Fruit fly (Drosophila melanogaster) whole organism: ENCODE data around the gene CG13893.
A peak's percentile ranks its signal among the peaks of the same experiment; 100 is the strongest.

Source experiments
- CG8478 ChIP-seq: fragments of >200 bp; optimal IDR thresholded peaks from 2 replicates; lab custom pipeline; 2018; ENCODE audit warnings: inconsistent platforms
- Dll ChIP-seq: fragments of >200 bp; optimal IDR thresholded peaks from 2 replicates; lab custom pipeline; 2017
- EcR ChIP-seq, 2 experiments: fragments of >200 bp; optimal IDR thresholded peaks; 2 replicates each; lab custom pipeline; 2017; ENCODE audit warnings: missing biosample characterization in 2 of 2, missing genetic modification characterization in 2 of 2, missing genetic modification reagents in 2 of 2
- pan ChIP-seq: fragments of >200 bp; optimal IDR thresholded peaks from 2 replicates; lab custom pipeline; 2017
- psq ChIP-seq: fragments of >200 bp; optimal IDR thresholded peaks from 2 replicates; lab custom pipeline; 2017
- usp ChIP-seq: fragments of >200 bp; optimal IDR thresholded peaks from 2 replicates; lab custom pipeline; 2017; ENCODE audit warnings: missing biosample characterization, missing genetic modification characterization, mixed read lengths

CG13893 gene

dm6 chr3L:622357-622834 lies 18.6 kb upstream of the CG13893 start:
- TF ChIP-seq pan (no peak), EcR (GFP tag; optimal IDR thresholded peaks at IDR 0.05; lab: Kevin White, UChicago) (no peak), psq (no peak), CG8478 (no peak), usp (GFP tag; lab: Kevin White, UChicago) (no peak)

dm6 chr3L:621097-621967 lies 17.5 kb upstream of the CG13893 start:
- TF ChIP-seq Dll (lab: Kevin White, UChicago), result peak; percentile 48
- no peak for TF ChIP-seq CG8478

dm6 chr3L:619427-620308 lies 15.9 kb upstream of the CG13893 start:
- TF ChIP-seq psq, result no peak
- TF ChIP-seq usp (GFP tag; lab: Kevin White, UChicago), result no peak
- TF ChIP-seq CG8478, result no peak
- TF ChIP-seq pan, result peak; percentile 86

- TF ChIP-seq Dll (lab: Kevin White, UChicago), result peak; percentile 55
- TF ChIP-seq EcR (GFP tag; optimal IDR thresholded peaks at IDR 0.05; lab: Kevin White, UChicago), result peak in 1 of 2 experiments; percentile 85
- no peak for TF ChIP-seq psq
These were observed 14.8 kb upstream of the CG13893 start for dm6 chr3L:618347-619272.

dm6 chr3L:617926-618325 lies 14.1 kb upstream of the CG13893 start:
- TF ChIP-seq psq, result no peak
- no peak for TF ChIP-seq usp (GFP tag; lab: Kevin White, UChicago)
- TF ChIP-seq pan, result no peak
- TF ChIP-seq CG8478, result no peak
- TF ChIP-seq EcR (GFP tag; optimal IDR thresholded peaks at IDR 0.05; lab: Kevin White, UChicago), result no peak
- TF ChIP-seq Dll (lab: Kevin White, UChicago), result no peak

- TF ChIP-seq CG8478 (peak; percentile 15), Dll (lab: Kevin White, UChicago) (peak; percentile 77), usp (GFP tag; lab: Kevin White, UChicago) (no peak), pan (no peak)
These were observed 12.8 kb upstream of the CG13893 start for dm6 chr3L:616482-617148.

dm6 chr3L:616099-616481 lies 12.3 kb upstream of the CG13893 start:
- TF ChIP-seq pan (no peak), EcR (GFP tag; optimal IDR thresholded peaks at IDR 0.05; lab: Kevin White, UChicago) (no peak), CG8478 (no peak), psq (no peak), usp (GFP tag; lab: Kevin White, UChicago) (no peak), Dll (lab: Kevin White, UChicago) (no peak)

dm6 chr3L:615425-616046 lies 11.7 kb upstream of the CG13893 start:
- TF ChIP-seq EcR (GFP tag; optimal IDR thresholded peaks at IDR 0.05; lab: Kevin White, UChicago) (no peak), CG8478 (no peak), Dll (lab: Kevin White, UChicago) (no peak)

dm6 chr3L:614751-615424 lies 11.1 kb upstream of the CG13893 start:
- TF ChIP-seq pan (no peak), CG8478 (no peak), Dll (lab: Kevin White, UChicago) (no peak), usp (GFP tag; lab: Kevin White, UChicago) (no peak)

- TF ChIP-seq pan, result no peak
- no peak for TF ChIP-seq Dll (lab: Kevin White, UChicago)
- TF ChIP-seq EcR (GFP tag; optimal IDR thresholded peaks at IDR 0.05; lab: Kevin White, UChicago), result no peak
- no peak for TF ChIP-seq psq
- no peak for TF ChIP-seq usp (GFP tag; lab: Kevin White, UChicago)
- no peak for TF ChIP-seq CG8478
These were observed 9.9 kb upstream of the CG13893 start for dm6 chr3L:613578-614300.
